Fruit fly (Drosophila melanogaster): ENCODE measurements around the gene CG7201.

CG7201 gene

DNA sequence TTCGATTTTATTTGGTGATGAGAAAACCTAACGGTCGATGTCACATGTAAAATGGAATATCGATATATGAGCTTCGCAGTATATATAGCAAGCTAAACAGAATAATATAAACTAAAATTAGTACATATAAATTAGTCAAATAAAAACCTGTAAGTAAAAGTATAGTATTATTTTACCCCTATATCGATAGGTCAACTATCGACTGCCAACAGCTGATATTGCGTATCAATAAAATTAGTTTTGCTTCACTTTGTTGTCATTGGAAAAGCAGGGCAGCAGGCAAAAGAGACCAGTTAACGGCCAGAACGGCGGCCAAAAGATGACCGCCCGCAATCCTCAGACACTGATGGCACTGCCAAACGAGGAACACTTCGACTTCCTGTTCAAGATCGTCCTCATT, 1.8 kb upstream of the CG7201 start, which contains the start of gene Rab19 (continued):
- TF ChIP-seq CG42726 (GFP tag; IDR thresholded peaks at IDR 0.05; ENCODE audit: partially characterized antibody) (peak; percentile 25; the same call in 1 of the 2 replicates), CG10366 (GFP tag; IDR thresholded peaks at IDR 0.05) (no peak), corto (GFP tag; optimal IDR thresholded peaks at IDR 0.05) (no peak), CG9876 (GFP tag; optimal IDR thresholded peaks at IDR 0.05) (no peak), Hr3 (GFP tag; optimal IDR thresholded peaks at IDR 0.05) (no peak), stc (GFP tag; IDR thresholded peaks at IDR 0.05) (no peak), lab (GFP tag; optimal IDR thresholded peaks at IDR 0.05) (no peak), Dip2 (GFP tag; IDR thresholded peaks at IDR 0.05) (no peak), CG8290 (GFP tag; optimal IDR thresholded peaks at IDR 0.05) (no peak), CG8290 (tag; optimal IDR thresholded peaks at IDR 0.05) (no peak), CG6813 (GFP tag; optimal IDR thresholded peaks at IDR 0.05) (no peak), ranshi (GFP tag; IDR thresholded peaks at IDR 0.05) (no peak), CG10654 (GFP tag; optimal IDR thresholded peaks at IDR 0.05) (no peak), CG10959 (GFP tag; IDR thresholded peaks at IDR 0.05) (no peak), CG18476 (GFP tag; optimal IDR thresholded peaks at IDR 0.05) (no peak), CG12236 (GFP tag; optimal IDR thresholded peaks at IDR 0.05) (no peak), repo (GFP tag; optimal IDR thresholded peaks at IDR 0.05) (no peak), E2f2 (GFP tag; IDR thresholded peaks at IDR 0.05) (peak; percentile 48; the same call in 1 of the 2 replicates), Nf-YB (GFP tag; optimal IDR thresholded peaks at IDR 0.05) (no peak), CG11456 (GFP tag; IDR thresholded peaks at IDR 0.05) (no peak), CG6272 (GFP tag; IDR thresholded peaks at IDR 0.05) (no peak), Lim3 (GFP tag; IDR thresholded peaks at IDR 0.05) (no peak), CG32767 (GFP tag; IDR thresholded peaks at IDR 0.05) (no peak), crol (GFP tag; IDR thresholded peaks at IDR 0.05) (no peak), fd102C (GFP tag; optimal IDR thresholded peaks at IDR 0.05) (no peak), NfI (GFP tag; optimal IDR thresholded peaks at IDR 0.05) (no peak), CG14710 (tag; optimal IDR thresholded peaks at IDR 0.05) (peak; percentile 93), sens (GFP tag) (peak; percentile 29), CG17359 (tag; optimal IDR thresholded peaks at IDR 0.05) (no peak), chinmo (GFP tag; IDR thresholded peaks at IDR 0.05; ENCODE audit: partially characterized antibody) (peak; percentile 84; the same call in 1 of the 4 replicates), CG17912 (GFP tag; optimal IDR thresholded peaks at IDR 0.05) (no peak), kni (GFP tag; optimal IDR thresholded peaks at IDR 0.05) (no peak), fd64A (GFP tag; optimal IDR thresholded peaks at IDR 0.05) (no peak), odd (GFP tag; optimal IDR thresholded peaks at IDR 0.05) (no peak), ttk (GFP tag; IDR thresholded peaks at IDR 0.05) (no peak), CG5953 (GFP tag; IDR thresholded peaks at IDR 0.05) (no peak), croc (GFP tag; conservative IDR thresholded peaks at IDR 0.05) (no peak), CG17186 (GFP tag; optimal IDR thresholded peaks at IDR 0.05) (no peak), sc (optimal IDR thresholded peaks at IDR 0.05) (no peak), sc (GFP tag; optimal IDR thresholded peaks at IDR 0.05) (no peak), C15 (GFP tag; IDR thresholded peaks at IDR 0.05) (no peak), ro (GFP tag; IDR thresholded peaks at IDR 0.05) (no peak), MBD-R2 (GFP tag; IDR thresholded peaks at IDR 0.05) (peak; percentile 59; the same call in 1 of the 2 replicates), CG8765 (GFP tag; IDR thresholded peaks at IDR 0.05) (no peak), CoRest (tag; optimal IDR thresholded peaks at IDR 0.05) (peak; percentile 52), trh (GFP tag; optimal IDR thresholded peaks at IDR 0.05) (no peak), vvl (GFP tag; IDR thresholded peaks at IDR 0.05) (no peak), CG3065 (GFP tag; optimal IDR thresholded peaks at IDR 0.05) (no peak), Side (GFP tag; optimal IDR thresholded peaks at IDR 0.05) (no peak), chm (GFP tag; IDR thresholded peaks at IDR 0.05) (no peak), CrebB (tag; optimal IDR thresholded peaks at IDR 0.05) (no peak), CG12744 (GFP tag; optimal IDR thresholded peaks at IDR 0.05) (no peak), CG11093 (GFP tag; IDR thresholded peaks at IDR 0.05) (no peak)

Data from whole organism, embryonic.